Worm (Caenorhabditis elegans): ENCODE results near the gene cdh-10.
A peak's percentile ranks its signal among the peaks of the same experiment; 100 is the strongest.

Gene cdh-10

DNA sequence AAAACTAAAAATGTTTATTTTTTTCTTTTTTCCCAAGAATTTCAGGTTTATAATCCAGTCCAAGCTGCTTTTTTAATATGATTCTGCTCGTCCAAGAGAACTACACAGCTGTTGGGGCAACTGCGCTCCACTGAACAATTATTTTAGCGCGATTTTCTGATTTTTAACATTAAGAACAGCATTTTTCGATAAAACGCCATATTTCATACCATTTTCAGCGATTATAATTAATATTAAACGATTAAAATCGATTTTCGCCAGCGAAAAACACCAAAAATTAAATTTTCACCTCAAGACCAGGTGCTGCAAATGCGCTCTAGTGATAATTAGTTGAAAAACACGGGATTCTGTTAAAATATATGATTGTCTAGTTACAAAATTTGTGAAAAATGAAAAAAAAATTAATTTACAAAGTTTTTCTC is 72.9 kb downstream of the cdh-10 start (continued):
- no peak for TF ChIP-seq Y75B8A.6 (GFP tag; IDR thresholded peaks at IDR 0.05)
- peak; percentile 2 for TF ChIP-seq Y5F2A.4 (GFP tag; optimal IDR thresholded peaks at IDR 0.05)
- TF ChIP-seq ceh-20 (GFP tag; IDR thresholded peaks at IDR 0.05) = no peak
- peak; percentile 76; the same call in 1 of the 2 replicates for TF ChIP-seq zfp-3 (GFP tag; conservative IDR thresholded peaks at IDR 0.05)
- TF ChIP-seq cey-2 (tag; optimal IDR thresholded peaks at IDR 0.05; ENCODE audit: borderline replicate concordance, insufficient read depth) = no peak
- peak; percentile 70 for TF ChIP-seq nhr-102 (tag; optimal IDR thresholded peaks at IDR 0.05)
- TF ChIP-seq nhr-77 (tag; optimal IDR thresholded peaks at IDR 0.05) = peak; percentile 15
- TF ChIP-seq zfp-2 (tag; optimal IDR thresholded peaks at IDR 0.05) = no peak
- peak; percentile 93 for TF ChIP-seq lin-38 (GFP tag; IDR thresholded peaks at IDR 0.05)
- TF ChIP-seq nhr-48 (tag; optimal IDR thresholded peaks at IDR 0.05) = no peak
- TF ChIP-seq ces-1 (GFP tag; optimal IDR thresholded peaks at IDR 0.05) = no peak
- no peak for TF ChIP-seq tra-1 (GFP tag; IDR thresholded peaks at IDR 0.05)
- TF ChIP-seq unc-130 (GFP tag; optimal IDR thresholded peaks at IDR 0.05) = peak; percentile 21
- TF ChIP-seq skn-1 (tag; optimal IDR thresholded peaks at IDR 0.05) = no peak
- TF ChIP-seq duxl-1 (tag; optimal IDR thresholded peaks at IDR 0.05; ENCODE audit: poor library complexity) = peak; percentile 26
- TF ChIP-seq sdz-12 (GFP tag; optimal IDR thresholded peaks at IDR 0.05) = peak; percentile 58
- peak; percentile 76 for TF ChIP-seq T26A8.4 (GFP tag; IDR thresholded peaks at IDR 0.05)
- no peak for TF ChIP-seq F37D6.2 (tag; optimal IDR thresholded peaks at IDR 0.05)
- TF ChIP-seq pqm-1 (tag; optimal IDR thresholded peaks at IDR 0.05) = peak; percentile 7
- TF ChIP-seq lin-13 (GFP tag; optimal IDR thresholded peaks at IDR 0.05) = peak; percentile 63
- peak; percentile 31; the same call in 1 of the 2 replicates for TF ChIP-seq lin-29 (GFP tag; IDR thresholded peaks at IDR 0.05)
- peak; percentile 30 for TF ChIP-seq mes-2 (tag; optimal IDR thresholded peaks at IDR 0.05; ENCODE audit: poor library complexity, severe bottlenecking)
- TF ChIP-seq hlh-11 (tag; optimal IDR thresholded peaks at IDR 0.05) = peak; percentile 55
- peak; percentile 45; the same call in 1 of the 2 replicates for TF ChIP-seq ctbp-1 (GFP tag; IDR thresholded peaks at IDR 0.05)
- peak in 1 of 2 experiments; percentile 22 for TF ChIP-seq daf-16 (GFP tag; optimal IDR thresholded peaks at IDR 0.05)
- no peak for TF ChIP-seq daf-16 (tag; optimal IDR thresholded peaks at IDR 0.05)
- TF ChIP-seq D1046.2 (GFP tag; IDR thresholded peaks at IDR 0.05) = 0 out of 2 replicates have a peak, but pooled peaks have one; percentile 69
- peak in 1 of 2 experiments; percentile 69 for TF ChIP-seq unc-62 (GFP tag; optimal IDR thresholded peaks at IDR 0.05 in 1 of 2)
- TF ChIP-seq unc-62 (tag; optimal IDR thresholded peaks at IDR 0.05) = no peak
- TF ChIP-seq spr-3 (GFP tag; optimal IDR thresholded peaks at IDR 0.05) = no peak
- no peak for TF ChIP-seq nhr-25 (tag; optimal IDR thresholded peaks at IDR 0.05; ENCODE audit: borderline replicate concordance, insufficient read depth)
- TF ChIP-seq mdt-29 (GFP tag; IDR thresholded peaks at IDR 0.05) = no peak
- peak; percentile 81; the same call in 1 of the 2 replicates for TF ChIP-seq daf-19 (GFP tag; conservative IDR thresholded peaks at IDR 0.05)
- peak; percentile 26 to 69 for TF ChIP-seq lsy-2 (tag; optimal IDR thresholded peaks at IDR 0.05)
- 0 out of 2 replicates have a peak, but pooled peaks have one; percentile 16 for TF ChIP-seq madf-9 (GFP tag; conservative IDR thresholded peaks at IDR 0.05)
- no peak for TF ChIP-seq daf-8 (GFP tag; IDR thresholded peaks at IDR 0.05)
- TF ChIP-seq snpc-4 (tag; optimal IDR thresholded peaks at IDR 0.05) = no peak
- no peak; the same call in 1 of the 2 replicates for TF ChIP-seq php-3 (GFP tag; IDR thresholded peaks at IDR 0.05)
- TF ChIP-seq unc-39 (tag; optimal IDR thresholded peaks at IDR 0.05) = no peak
- no peak for TF ChIP-seq nhr-111 (GFP tag; optimal IDR thresholded peaks at IDR 0.05)
- TF ChIP-seq spr-1 (tag; optimal IDR thresholded peaks at IDR 0.05) = peak; percentile 34
- peak; percentile 18; the same call in 1 of the 2 replicates for TF ChIP-seq dmd-6 (GFP tag; IDR thresholded peaks at IDR 0.05)
- TF ChIP-seq lin-15B (tag; optimal IDR thresholded peaks at IDR 0.05) = no peak
- TF ChIP-seq fos-1 (tag; optimal IDR thresholded peaks at IDR 0.05) = no peak
- no peak for TF ChIP-seq lir-3 (tag; optimal IDR thresholded peaks at IDR 0.05)
- TF ChIP-seq fkh-10 (GFP tag; optimal IDR thresholded peaks at IDR 0.05) = no peak
- TF ChIP-seq nhr-42 (GFP tag; IDR thresholded peaks at IDR 0.05) = peak; percentile 69
- 0 out of 4 replicates have a peak, but pooled peaks of 1 of the 2 experiments have one; percentile 37 for TF ChIP-seq madf-5 (GFP tag; IDR thresholded peaks at IDR 0.05)
- TF ChIP-seq set-16 (GFP tag; IDR thresholded peaks at IDR 0.05) = no peak
- TF ChIP-seq nhr-237 (tag; optimal IDR thresholded peaks at IDR 0.05) = no peak

All from whole organism, L4 larva.